Fruit fly (Drosophila melanogaster) whole organism, embryonic: ENCODE results near the gene lwr.

Source experiments
- Aef1 ChIP-seq: fragments of 200-800 bp; sonication (Bioruptor generic); IDR thresholded peaks from 3 replicates; pipeline ENCODE4 v1.3.6; 2022; ENCODE audit warnings: missing biosample characterization, missing genetic modification characterization
- Asciz ChIP-seq: fragments of 200-800 bp; sonication (Bioruptor generic); optimal IDR thresholded peaks from 2 replicates; lab custom pipeline; 2017; ENCODE audit warnings: missing biosample characterization, mild to moderate bottlenecking, missing genetic modification characterization, missing genetic modification reagents
- Atf3 ChIP-seq: fragments of 200-800 bp; sonication (Bioruptor generic); optimal IDR thresholded peaks from 3 replicates; lab custom pipeline; 2016; ENCODE audit warnings: missing biosample characterization, missing genetic modification characterization
- Blimp-1 ChIP-seq: fragments of 200-800 bp; sonication (Bioruptor generic); optimal IDR thresholded peaks from 3 replicates; lab custom pipeline; 2018; ENCODE audit warnings: missing biosample characterization, missing genetic modification characterization, mild to moderate bottlenecking, moderate library complexity, missing genetic modification reagents
- Bteb2 ChIP-seq: fragments of 200-800 bp; sonication (Bioruptor generic); optimal IDR thresholded peaks from 2 replicates; lab custom pipeline; 2016; ENCODE audit warnings: missing biosample characterization, missing genetic modification characterization
- CG10654 ChIP-seq: fragments of 200-800 bp; sonication (Bioruptor generic); optimal IDR thresholded peaks from 2 replicates; lab custom pipeline; 2016; ENCODE audit warnings: missing biosample characterization, missing genetic modification characterization
- CG10959 ChIP-seq: fragments of 200-800 bp; sonication (Bioruptor generic); IDR thresholded peaks from 2 replicates; pipeline ENCODE4 v1.3.6; 2022; ENCODE audit warnings: missing biosample characterization, missing genetic modification characterization
- CG11093 ChIP-seq: fragments of 200-800 bp; sonication (Bioruptor generic); IDR thresholded peaks from 3 replicates; pipeline ENCODE4 v1.3.6; 2022; ENCODE audit warnings: missing biosample characterization, missing genetic modification characterization
- CG11456 ChIP-seq: fragments of 200-800 bp; sonication (Bioruptor generic); IDR thresholded peaks from 3 replicates; pipeline ENCODE4 v1.3.6; 2022; ENCODE audit warnings: missing biosample characterization, missing genetic modification characterization
- CG13775 ChIP-seq: fragments of 200-800 bp; sonication (Bioruptor generic); optimal IDR thresholded peaks from 3 replicates; lab custom pipeline; 2017; ENCODE audit warnings: missing biosample characterization, mild to moderate bottlenecking, missing genetic modification characterization
- CG14667 ChIP-seq: fragments of 200-800 bp; sonication (Bioruptor generic); IDR thresholded peaks from 2 replicates; pipeline ENCODE4 v1.3.6; 2022; ENCODE audit warnings: missing biosample characterization, missing genetic modification characterization
- CG1647 ChIP-seq: fragments of 200-800 bp; sonication (Bioruptor generic); optimal IDR thresholded peaks from 3 replicates; lab custom pipeline; 2016; ENCODE audit warnings: missing biosample characterization, missing genetic modification characterization
- CG16813 ChIP-seq: fragments of 200-800 bp; sonication (Bioruptor generic); IDR thresholded peaks from 3 replicates; pipeline ENCODE4 v1.3.6; 2022; ENCODE audit warnings: missing biosample characterization, missing genetic modification characterization; ENCODE audit not compliant: partially characterized antibody
- CG17568 ChIP-seq: fragments of 200-800 bp; sonication (Bioruptor generic); optimal IDR thresholded peaks from 2 replicates; lab custom pipeline; 2018; ENCODE audit warnings: missing biosample characterization, mild to moderate bottlenecking, missing genetic modification characterization, moderate library complexity
- CG1792 ChIP-seq: fragments of 200-800 bp; sonication (Bioruptor generic); optimal IDR thresholded peaks from 2 replicates; lab custom pipeline; 2016; ENCODE audit warnings: missing biosample characterization, missing genetic modification characterization
- CG1832 ChIP-seq: fragments of 200-800 bp; sonication (Bioruptor generic); optimal IDR thresholded peaks from 2 replicates; lab custom pipeline; 2017; ENCODE audit warnings: missing biosample characterization, mild to moderate bottlenecking, missing genetic modification characterization, inconsistent platforms
- CG2199 ChIP-seq: fragments of 200-800 bp; sonication (Bioruptor generic); IDR thresholded peaks from 3 replicates; pipeline ENCODE4 v1.3.6; 2022; ENCODE audit warnings: missing biosample characterization, missing genetic modification characterization
- CG31441 ChIP-seq: fragments of 200-800 bp; sonication (Bioruptor generic); IDR thresholded peaks from 2 replicates; pipeline ENCODE4 v1.3.6; 2022; ENCODE audit warnings: missing biosample characterization, missing genetic modification characterization
- CG32532 ChIP-seq: fragments of 200-800 bp; sonication (Bioruptor generic); IDR thresholded peaks from 2 replicates; pipeline ENCODE4 v1.3.6; 2022; ENCODE audit warnings: missing biosample characterization, missing genetic modification characterization
- CG5180 ChIP-seq: fragments of 200-800 bp; sonication (Bioruptor generic); optimal IDR thresholded peaks from 3 replicates; lab custom pipeline; 2017; ENCODE audit warnings: missing biosample characterization, missing genetic modification characterization, mild to moderate bottlenecking, moderate library complexity, missing genetic modification reagents
- CG7928 ChIP-seq: fragments of 200-800 bp; sonication (Bioruptor generic); optimal IDR thresholded peaks from 2 replicates; lab custom pipeline; 2017; ENCODE audit warnings: missing biosample characterization, mild to moderate bottlenecking, missing genetic modification characterization
- CG8359 ChIP-seq: fragments of 200-800 bp; sonication (Bioruptor generic); optimal IDR thresholded peaks from 2 replicates; lab custom pipeline; 2017; ENCODE audit warnings: missing biosample characterization, mild to moderate bottlenecking, missing genetic modification characterization, borderline replicate concordance
- CG8388 ChIP-seq: fragments of 200-800 bp; sonication (Bioruptor generic); optimal IDR thresholded peaks from 2 replicates; lab custom pipeline; 2019; ENCODE audit warnings: missing biosample characterization, mild to moderate bottlenecking, missing genetic modification characterization, moderate library complexity
- CoRest ChIP-seq: fragments of 200-800 bp; sonication (Bioruptor generic); optimal IDR thresholded peaks from 3 replicates; lab custom pipeline; 2018; ENCODE audit warnings: missing biosample characterization, mild to moderate bottlenecking, missing genetic modification characterization, moderate library complexity
- Dek ChIP-seq: fragments of 200-800 bp; sonication (Bioruptor generic); optimal IDR thresholded peaks from 3 replicates; lab custom pipeline; 2019; ENCODE audit warnings: missing biosample characterization, mild to moderate bottlenecking, missing genetic modification characterization, moderate library complexity
- HLH4C ChIP-seq: fragments of 200-800 bp; sonication (Bioruptor generic); IDR thresholded peaks from 3 replicates; pipeline ENCODE4 v1.3.6; 2022; ENCODE audit warnings: missing biosample characterization, missing genetic modification characterization; ENCODE audit not compliant: partially characterized antibody
- Hr78 ChIP-seq, 2 experiments: fragments of 200-800 bp in 1 of 2; fragments of >200 bp in 1 of 2; sonication (Bioruptor generic) in 1 of 2; optimal IDR thresholded peaks; 2 replicates each; lab custom pipeline; 2017 to 2019; ENCODE audit warnings: missing biosample characterization in 2 of 2, missing genetic modification characterization in 2 of 2, mild to moderate bottlenecking in 1 of 2, moderate library complexity in 1 of 2
- Mes4 ChIP-seq: fragments of 200-800 bp; sonication (Bioruptor generic); optimal IDR thresholded peaks from 2 replicates; lab custom pipeline; 2016; ENCODE audit warnings: missing biosample characterization, missing genetic modification characterization
- Oli ChIP-seq: fragments of 200-800 bp; sonication (Bioruptor generic); optimal IDR thresholded peaks from 2 replicates; lab custom pipeline; 2018; ENCODE audit warnings: missing biosample characterization, mild to moderate bottlenecking, missing genetic modification characterization, moderate library complexity
- Sin3A ChIP-seq: fragments of >200 bp; optimal IDR thresholded peaks from 2 replicates; lab custom pipeline; 2018
- Sry-β ChIP-seq: fragments of 200-800 bp; sonication (Bioruptor generic); optimal IDR thresholded peaks from 2 replicates; lab custom pipeline; 2018; ENCODE audit warnings: missing biosample characterization, mild to moderate bottlenecking, missing genetic modification characterization, moderate library complexity
- TFAM ChIP-seq: fragments of 200-800 bp; sonication (Bioruptor generic); optimal IDR thresholded peaks from 2 replicates; lab custom pipeline; 2017; ENCODE audit warnings: missing biosample characterization, missing genetic modification characterization, inconsistent platforms
- crc ChIP-seq: fragments of 200-800 bp; sonication (Bioruptor generic); optimal IDR thresholded peaks from 2 replicates; lab custom pipeline; 2016; ENCODE audit warnings: missing biosample characterization, missing genetic modification characterization
- emc ChIP-seq: fragments of 200-800 bp; sonication (Bioruptor generic); optimal IDR thresholded peaks from 2 replicates; lab custom pipeline; 2016; ENCODE audit warnings: missing biosample characterization, missing genetic modification characterization
- eve ChIP-seq, 2 experiments: fragments of >200 bp; optimal IDR thresholded peaks; 2 replicates each; lab custom pipeline; 2017; ENCODE audit warnings: missing biosample characterization in 2 of 2, missing genetic modification characterization in 2 of 2
- fd96Cb ChIP-seq: fragments of 200-800 bp; sonication (Bioruptor generic); optimal IDR thresholded peaks from 2 replicates; lab custom pipeline; 2018; ENCODE audit warnings: missing biosample characterization, mild to moderate bottlenecking, missing genetic modification characterization, moderate library complexity
- her ChIP-seq: fragments of 200-800 bp; sonication (Bioruptor generic); optimal IDR thresholded peaks from 2 replicates; lab custom pipeline; 2016; ENCODE audit warnings: missing biosample characterization, missing genetic modification characterization
- lola ChIP-seq, 3 experiments: fragments of >200 bp in 2 of 3; fragments of 200-800 bp in 1 of 3; sonication (Bioruptor generic) in 1 of 3; optimal IDR thresholded peaks; 2 replicates each; lab custom pipeline; 2017 to 2019; ENCODE audit warnings: missing biosample characterization in 3 of 3, missing genetic modification characterization in 3 of 3, mild to moderate bottlenecking in 1 of 3, moderate library complexity in 1 of 3
- maf-S ChIP-seq: fragments of 200-800 bp; sonication (Bioruptor generic); optimal IDR thresholded peaks from 2 replicates; lab custom pipeline; 2016; ENCODE audit warnings: missing biosample characterization, missing genetic modification characterization
- nerfin-2 ChIP-seq: fragments of 200-800 bp; sonication (Bioruptor generic); IDR thresholded peaks from 2 replicates; pipeline ENCODE4 v1.3.6; 2022; ENCODE audit warnings: missing biosample characterization, missing genetic modification characterization; ENCODE audit not compliant: partially characterized antibody
- odd ChIP-seq: fragments of 200-800 bp; sonication (Bioruptor generic); optimal IDR thresholded peaks from 2 replicates; lab custom pipeline; 2017; ENCODE audit warnings: missing biosample characterization, mild to moderate bottlenecking, missing genetic modification characterization
- repo ChIP-seq: fragments of 200-800 bp; sonication (Bioruptor generic); optimal IDR thresholded peaks from 2 replicates; lab custom pipeline; 2016; ENCODE audit warnings: missing biosample characterization, missing genetic modification characterization
- sima ChIP-seq: fragments of 200-800 bp; sonication (Bioruptor generic); optimal IDR thresholded peaks from 2 replicates; lab custom pipeline; 2016; ENCODE audit warnings: missing biosample characterization, missing genetic modification characterization
- so ChIP-seq: fragments of 200-800 bp; sonication (Bioruptor generic); IDR thresholded peaks from 3 replicates; pipeline ENCODE4 v1.3.6; 2022; ENCODE audit warnings: missing biosample characterization, missing genetic modification characterization
- sug ChIP-seq: fragments of 200-800 bp; optimal IDR thresholded peaks from 2 replicates; lab custom pipeline; 2019; ENCODE audit warnings: missing biosample characterization, mild to moderate bottlenecking, missing genetic modification characterization, moderate library complexity
- tap ChIP-seq: fragments of 200-800 bp; optimal IDR thresholded peaks from 3 replicates; lab custom pipeline; 2019; ENCODE audit warnings: missing biosample characterization, mild to moderate bottlenecking, missing genetic modification characterization, moderate library complexity
- usp ChIP-seq: fragments of >200 bp; optimal IDR thresholded peaks from 2 replicates; lab custom pipeline; 2017; ENCODE audit warnings: missing biosample characterization, missing genetic modification characterization
- vfl ChIP-seq: fragments of 200-800 bp; sonication (Bioruptor generic); optimal IDR thresholded peaks from 2 replicates; lab custom pipeline; 2016; ENCODE audit warnings: missing biosample characterization, missing genetic modification characterization
- z ChIP-seq: fragments of 200-800 bp; sonication (Bioruptor generic); IDR thresholded peaks from 3 replicates; pipeline ENCODE4 v1.3.6; 2022; ENCODE audit warnings: missing biosample characterization, missing genetic modification characterization
- zen2 ChIP-seq: fragments of 200-800 bp; sonication (Bioruptor generic); IDR thresholded peaks from 3 replicates; pipeline ENCODE4 v1.3.6; 2022; ENCODE audit warnings: missing biosample characterization, missing genetic modification characterization; ENCODE audit not compliant: partially characterized antibody

lwr gene

DNA sequence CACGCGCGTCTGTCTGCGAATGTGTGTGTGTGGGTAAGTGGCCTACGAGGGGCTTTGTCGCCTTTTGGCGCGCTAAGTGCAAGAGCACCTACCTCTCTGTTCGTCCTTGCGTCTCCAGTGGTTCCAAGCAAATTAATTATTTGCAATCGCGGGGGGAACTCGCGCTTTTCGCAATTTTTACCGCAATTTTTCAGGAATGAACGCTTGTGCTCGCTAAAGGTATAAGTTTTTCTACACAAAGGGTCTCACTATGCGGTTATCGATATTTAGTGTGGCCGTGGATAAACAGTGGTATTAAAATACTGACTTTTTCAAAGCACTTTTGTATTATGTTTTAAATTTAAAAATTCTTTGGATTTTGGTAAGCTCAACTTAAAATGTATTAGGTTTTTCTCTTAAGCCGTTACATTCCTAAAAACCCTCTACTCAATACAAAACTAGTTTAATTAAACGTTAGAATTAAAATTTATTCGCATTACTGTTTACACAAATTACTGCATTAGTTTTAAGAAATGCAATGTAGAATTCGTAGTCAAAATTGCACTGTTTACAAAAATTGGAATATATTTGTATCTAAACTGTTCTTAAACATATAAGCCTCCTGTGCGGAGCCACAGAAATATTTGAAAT is at the start of gene lwr (continued):
- TF ChIP-seq Atf3 (GFP tag; lab: Kevin White, UChicago) = no peak
- TF ChIP-seq CG10654 (GFP tag; lab: Kevin White, UChicago) = no peak
- TF ChIP-seq her (GFP tag; lab: Kevin White, UChicago) = no peak
- TF ChIP-seq crc = no peak
- TF ChIP-seq CG11093 (GFP tag; lab: Robert Waterston, UW) = no peak
- no peak for TF ChIP-seq Bteb2 (GFP tag; lab: Kevin White, UChicago)
- TF ChIP-seq z (GFP tag; lab: Robert Waterston, UW) = no peak
- TF ChIP-seq CG14667 (GFP tag; lab: Robert Waterston, UW) = no peak
- no peak for TF ChIP-seq Blimp-1 (GFP tag; lab: Kevin White, UChicago)
- TF ChIP-seq repo (GFP tag; lab: Kevin White, UChicago) = no peak
- TF ChIP-seq Dek (tag; lab: Kevin White, UChicago) = no peak
- TF ChIP-seq CG8388 (GFP tag; lab: Kevin White, UChicago) = no peak
- TF ChIP-seq eve (GFP tag; optimal IDR thresholded peaks at IDR 0.05; lab: Kevin White, UChicago) = no peak
- TF ChIP-seq CoRest (tag; lab: Kevin White, UChicago) = peak; percentile 15
- TF ChIP-seq CG5180 (GFP tag; lab: Kevin White, UChicago) = no peak
- TF ChIP-seq tap (tag; lab: Kevin White, UChicago) = no peak
- no peak for TF ChIP-seq CG7928 (GFP tag; lab: Kevin White, UChicago)
- no peak for TF ChIP-seq Mes4
- no peak for TF ChIP-seq maf-S (GFP tag; lab: Kevin White, UChicago)
- no peak for TF ChIP-seq emc
- no peak for TF ChIP-seq CG8359 (GFP tag; lab: Kevin White, UChicago)
- TF ChIP-seq CG16813 (GFP tag; lab: Robert Waterston, UW) = peak; percentile 57; the same call in 2 of the 3 replicates
- TF ChIP-seq lola (GFP tag; optimal IDR thresholded peaks at IDR 0.05; lab: Kevin White, UChicago) = no peak
- no peak for TF ChIP-seq CG1792
- TF ChIP-seq CG1832 (GFP tag; lab: Kevin White, UChicago) = no peak
- TF ChIP-seq CG32532 (GFP tag; lab: Robert Waterston, UW) = no peak
- TF ChIP-seq CG13775 (GFP tag; lab: Kevin White, UChicago) = no peak
- no peak for TF ChIP-seq sima (GFP tag; lab: Kevin White, UChicago)
- TF ChIP-seq CG1647 (GFP tag; lab: Kevin White, UChicago) = no peak
- no peak for TF ChIP-seq odd
- TF ChIP-seq zen2 (GFP tag; lab: Robert Waterston, UW) = no peak
- TF ChIP-seq Sry-β (GFP tag; lab: Kevin White, UChicago) = no peak
- peak; percentile 21 for TF ChIP-seq sug (tag; lab: Kevin White, UChicago)
- TF ChIP-seq Hr78 (GFP tag; optimal IDR thresholded peaks at IDR 0.05; lab: Kevin White, UChicago) = no peak
- TF ChIP-seq usp (GFP tag; lab: Kevin White, UChicago) = no peak
- no peak for TF ChIP-seq nerfin-2
- TF ChIP-seq vfl (GFP tag; lab: Kevin White, UChicago) = no peak
- TF ChIP-seq Asciz = no peak
- TF ChIP-seq CG10959 (GFP tag; lab: Robert Waterston, UW) = no peak
- TF ChIP-seq HLH4C (GFP tag; lab: Robert Waterston, UW) = peak; percentile 33; the same call in 1 of the 3 replicates
- no peak for TF ChIP-seq Oli (tag; lab: Kevin White, UChicago)
- TF ChIP-seq fd96Cb (tag; lab: Kevin White, UChicago) = no peak
- TF ChIP-seq CG31441 (GFP tag; lab: Robert Waterston, UW) = no peak
- no peak for TF ChIP-seq CG17568 (GFP tag; lab: Kevin White, UChicago)
- no peak for TF ChIP-seq so
- TF ChIP-seq TFAM (GFP tag; lab: Kevin White, UChicago) = no peak
- TF ChIP-seq CG2199 (GFP tag; lab: Robert Waterston, UW) = no peak
- no peak for TF ChIP-seq Aef1 (GFP tag; lab: Robert Waterston, UW)
- peak; percentile 61 for TF ChIP-seq Sin3A (lab: Kevin White, UChicago)
- no peak for TF ChIP-seq CG11456 (GFP tag; lab: Robert Waterston, UW)
